Worm (Caenorhabditis elegans) whole organism, mixed stage, embryonic: ENCODE data around the gene col-3.

Source experiments
- ceh-39 ChIP-seq: fragments of 150-350 bp; optimal IDR thresholded peaks from 2 replicates; lab custom pipeline; 2014; ENCODE audit warnings: missing biosample characterization, missing genetic modification characterization
- elt-1 ChIP-seq: sonication (generic microtip); optimal IDR thresholded peaks from 2 replicates; lab custom pipeline; 2017; ENCODE audit warnings: missing genetic modification characterization, mild to moderate bottlenecking, missing compliant biosample characterization, antibody characterized with exemption, moderate library complexity, borderline replicate concordance; ENCODE audit not compliant: insufficient read depth
- lin-32 ChIP-seq: fragments of 200-800 bp; sonication (Bioruptor generic); optimal IDR thresholded peaks from 2 replicates; lab custom pipeline; 2018; ENCODE audit warnings: mild to moderate bottlenecking, missing genetic modification characterization, missing compliant biosample characterization
- nhr-12 ChIP-seq: fragments of 150-350 bp; optimal IDR thresholded peaks from 2 replicates; lab custom pipeline; 2014; ENCODE audit warnings: missing biosample characterization, missing genetic modification characterization
- nhr-237 ChIP-seq: fragments of 150-350 bp; optimal IDR thresholded peaks from 2 replicates; lab custom pipeline; 2014; ENCODE audit warnings: missing biosample characterization, missing genetic modification characterization
- nhr-28 ChIP-seq: fragments of 150-350 bp; optimal IDR thresholded peaks from 2 replicates; lab custom pipeline; 2014; ENCODE audit warnings: missing biosample characterization, missing genetic modification characterization
- snpc-4 ChIP-seq: fragments of 150-350 bp; optimal IDR thresholded peaks from 2 replicates; lab custom pipeline; 2014; ENCODE audit warnings: missing biosample characterization, missing genetic modification characterization
- unc-62 ChIP-seq: fragments of 150-350 bp; optimal IDR thresholded peaks from 2 replicates; lab custom pipeline; 2014; ENCODE audit warnings: missing biosample characterization, missing genetic modification reagents, missing genetic modification characterization

DNA sequence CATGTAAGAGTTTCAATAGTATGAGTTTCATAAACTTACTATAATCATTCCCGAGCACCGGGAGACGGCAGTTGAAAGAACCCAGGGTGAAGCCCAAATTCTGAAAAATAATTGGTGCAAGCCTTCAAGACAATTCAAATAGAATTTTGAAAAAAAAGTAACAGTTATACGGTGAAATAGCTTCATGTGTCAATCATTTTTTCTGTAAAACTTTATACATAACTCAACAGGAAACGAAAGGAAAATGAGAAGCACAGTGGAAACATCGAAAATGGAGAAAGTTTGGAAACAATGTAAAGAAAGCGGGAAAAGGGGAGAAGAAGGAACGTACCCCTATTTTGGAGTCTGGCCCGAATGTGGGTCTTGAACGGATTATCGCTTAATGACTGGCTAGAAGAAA lies 48.4 kb downstream of the col-3 start, which contains the start of gene C09G9.3:
- TF ChIP-seq snpc-4 (tag; lab: Kevin White, UChicago), result no peak
- TF ChIP-seq elt-1 (tag; lab: Kevin White, UChicago), result no peak
- no peak for TF ChIP-seq nhr-237 (tag; lab: Kevin White, UChicago)
- no peak for TF ChIP-seq ceh-39 (tag; lab: Kevin White, UChicago)
- TF ChIP-seq nhr-12 (tag; lab: Kevin White, UChicago), result no peak
- no peak for TF ChIP-seq unc-62
- TF ChIP-seq nhr-28 (tag; lab: Kevin White, UChicago), result no peak
- TF ChIP-seq lin-32 (GFP tag; lab: Kevin White, UChicago), result no peak
